Worm (Caenorhabditis elegans) whole organism, L3 larva: ENCODE measurements around the gene F10D7.4.

Experiments used
- ZK546.5 ChIP-seq: sonication (generic microtip); optimal IDR thresholded peaks from 2 replicates; lab custom pipeline; 2017; ENCODE audit warnings: missing biosample characterization, missing genetic modification characterization
- ama-1 ChIP-seq: fragments of 150-350 bp; optimal IDR thresholded peaks from 2 replicates; lab custom pipeline; 2018
- ceh-16 ChIP-seq: sonication (generic microtip); optimal IDR thresholded peaks from 2 replicates; lab custom pipeline; 2017; ENCODE audit warnings: missing biosample characterization, missing genetic modification characterization
- daf-12 ChIP-seq: fragments of 150-350 bp; optimal IDR thresholded peaks from 2 replicates; lab custom pipeline; 2014; ENCODE audit warnings: missing biosample characterization, missing genetic modification reagents, missing genetic modification characterization
- lin-15B ChIP-seq: fragments of 150-350 bp; optimal IDR thresholded peaks from 2 replicates; lab custom pipeline; 2014; ENCODE audit warnings: missing biosample characterization, missing genetic modification characterization
- nfya-1 ChIP-seq: sonication (generic microtip); optimal IDR thresholded peaks from 2 replicates; lab custom pipeline; 2017; ENCODE audit warnings: missing genetic modification characterization, mild to moderate bottlenecking, missing compliant biosample characterization, antibody characterized with exemption, moderate library complexity; ENCODE audit not compliant: insufficient read depth
- tbx-2 ChIP-seq: sonication (generic microtip); optimal IDR thresholded peaks from 2 replicates; lab custom pipeline; 2016; ENCODE audit warnings: mild to moderate bottlenecking, missing genetic modification characterization, missing compliant biosample characterization
- zag-1 ChIP-seq: fragments of 150-350 bp; optimal IDR thresholded peaks from 2 replicates; lab custom pipeline; 2014; ENCODE audit warnings: missing biosample characterization, missing genetic modification characterization

- TF ChIP-seq tbx-2 (tag; lab: Kevin White, UChicago), result no peak
- no peak for TF ChIP-seq nfya-1 (tag; lab: Kevin White, UChicago)
- no peak for TF ChIP-seq lin-15B
- TF ChIP-seq ama-1 (lab: Kevin White, UChicago), result no peak
- TF ChIP-seq zag-1, result no peak
- no peak for TF ChIP-seq daf-12 (tag; lab: Kevin White, UChicago)
- TF ChIP-seq ceh-16 (tag; lab: Kevin White, UChicago), result no peak
- no peak for TF ChIP-seq ZK546.5 (tag; lab: Kevin White, UChicago)
These were observed 35.7 kb upstream of the F10D7.4 start for ce11 chrX:17417505-17418004.
